Worm (Caenorhabditis elegans): ENCODE results near the gene B0303.16.

ce11 chrIII:8738289-8738688 lies 33.4 kb downstream of the B0303.16 start:
- TF ChIP-seq ets-7 (tag; optimal IDR thresholded peaks at IDR 0.05) (no peak), ama-1 (optimal IDR thresholded peaks at IDR 0.05) (no peak), scrt-1 (GFP tag; IDR thresholded peaks at IDR 0.05) (no peak), B0310.2 (tag; optimal IDR thresholded peaks at IDR 0.05) (no peak), tbx-37 (GFP tag; conservative IDR thresholded peaks at IDR 0.05) (no peak), ceh-36 (tag; optimal IDR thresholded peaks at IDR 0.05) (no peak), hnd-1 (tag; optimal IDR thresholded peaks at IDR 0.05) (no peak)

All from whole organism, early embryonic.